Fruit fly (Drosophila melanogaster) whole organism, embryonic: Measurements from ENCODE around the gene CG15534.
A peak's percentile ranks its signal among the peaks of the same experiment; 100 is the strongest.

ENCODE experiments used
- CG10543 ChIP-seq: fragments of 200-800 bp; sonication (Bioruptor generic); optimal IDR thresholded peaks from 3 replicates; lab custom pipeline; 2017; ENCODE audit warnings: missing biosample characterization, mild to moderate bottlenecking, missing genetic modification characterization, moderate library complexity
- CG10565 ChIP-seq: fragments of 200-800 bp; sonication (Bioruptor generic); optimal IDR thresholded peaks from 3 replicates; lab custom pipeline; 2016; ENCODE audit warnings: missing biosample characterization, mild to moderate bottlenecking, missing genetic modification characterization
- CG12769 ChIP-seq: fragments of 200-800 bp; sonication (Bioruptor generic); optimal IDR thresholded peaks from 2 replicates; lab custom pipeline; 2019; ENCODE audit warnings: missing biosample characterization, mild to moderate bottlenecking, missing genetic modification characterization, moderate library complexity
- CG13287 ChIP-seq: fragments of 200-800 bp; sonication (Bioruptor generic); IDR thresholded peaks from 2 replicates; pipeline ENCODE4 v1.3.6; 2022; ENCODE audit warnings: missing biosample characterization, missing genetic modification characterization; ENCODE audit not compliant: partially characterized antibody
- CG13296 ChIP-seq: fragments of 200-800 bp; sonication (Bioruptor generic); optimal IDR thresholded peaks from 3 replicates; lab custom pipeline; 2018; ENCODE audit warnings: missing biosample characterization, mild to moderate bottlenecking, missing genetic modification characterization
- CG14710 ChIP-seq: fragments of 200-800 bp; sonication (Bioruptor generic); optimal IDR thresholded peaks from 3 replicates; lab custom pipeline; 2019; ENCODE audit warnings: missing biosample characterization, mild to moderate bottlenecking, missing genetic modification characterization, moderate library complexity
- CG16863 ChIP-seq: fragments of 200-800 bp; sonication (Bioruptor generic); optimal IDR thresholded peaks from 3 replicates; lab custom pipeline; 2016; ENCODE audit warnings: missing biosample characterization, missing genetic modification characterization
- CG33213 ChIP-seq: fragments of 200-800 bp; sonication (Bioruptor generic); optimal IDR thresholded peaks from 3 replicates; lab custom pipeline; 2016; ENCODE audit warnings: missing biosample characterization, missing genetic modification characterization
- CG42726 ChIP-seq: fragments of 200-800 bp; sonication (Bioruptor generic); IDR thresholded peaks from 2 replicates; pipeline ENCODE4 v1.3.6; 2022; ENCODE audit warnings: missing biosample characterization, missing genetic modification characterization; ENCODE audit not compliant: partially characterized antibody
- CG43689 ChIP-seq: fragments of 200-800 bp; sonication (Bioruptor generic); IDR thresholded peaks from 2 replicates; pipeline ENCODE4 v1.3.6; 2022; ENCODE audit warnings: missing biosample characterization, missing genetic modification characterization
- CG5245 ChIP-seq: fragments of 200-800 bp; sonication (Bioruptor generic); optimal IDR thresholded peaks from 3 replicates; lab custom pipeline; 2016; ENCODE audit warnings: missing biosample characterization, missing genetic modification characterization
- CG6683 ChIP-seq: fragments of 200-800 bp; sonication (Bioruptor generic); optimal IDR thresholded peaks from 2 replicates; lab custom pipeline; 2017; ENCODE audit warnings: missing biosample characterization, mild to moderate bottlenecking, missing genetic modification characterization, missing genetic modification reagents
- CG6765 ChIP-seq: fragments of 200-800 bp; sonication (Bioruptor generic); optimal IDR thresholded peaks from 3 replicates; lab custom pipeline; 2017; ENCODE audit warnings: missing biosample characterization, mild to moderate bottlenecking, missing genetic modification characterization
- CG7786 ChIP-seq: fragments of 200-800 bp; sonication (Bioruptor generic); optimal IDR thresholded peaks from 2 replicates; lab custom pipeline; 2016; ENCODE audit warnings: missing biosample characterization, missing genetic modification characterization
- CG8281 ChIP-seq: fragments of 200-800 bp; sonication (Bioruptor generic); optimal IDR thresholded peaks from 2 replicates; lab custom pipeline; 2018; ENCODE audit warnings: missing biosample characterization, mild to moderate bottlenecking, missing genetic modification characterization, moderate library complexity
- CG9727 ChIP-seq: fragments of 200-800 bp; sonication (Bioruptor generic); optimal IDR thresholded peaks from 3 replicates; lab custom pipeline; 2017; ENCODE audit warnings: missing biosample characterization, mild to moderate bottlenecking, missing genetic modification characterization
- CTCF ChIP-seq: fragments of 200-800 bp; sonication (Bioruptor generic); optimal IDR thresholded peaks from 2 replicates; lab custom pipeline; 2017; ENCODE audit warnings: missing biosample characterization, mild to moderate bottlenecking, missing genetic modification characterization, moderate library complexity
- D ChIP-seq, 2 experiments: fragments of 200-800 bp in 1 of 2; fragments of >200 bp in 1 of 2; sonication (Bioruptor generic) in 1 of 2; optimal IDR thresholded peaks; 2 replicates in 1 of 2; 3 replicates in 1 of 2; lab custom pipeline; 2017; ENCODE audit warnings: mild to moderate bottlenecking in 1 of 2, missing biosample characterization in 1 of 2, missing genetic modification characterization in 1 of 2, missing genetic modification reagents in 1 of 2
- Deaf1 ChIP-seq: fragments of 200-800 bp; optimal IDR thresholded peaks from 3 replicates; lab custom pipeline; 2019; ENCODE audit warnings: missing biosample characterization, mild to moderate bottlenecking, missing genetic modification characterization, moderate library complexity
- Dll ChIP-seq: fragments of 200-800 bp; sonication (Bioruptor generic); IDR thresholded peaks from 4 replicates; pipeline ENCODE4 v1.3.6; 2022; ENCODE audit warnings: missing biosample characterization, missing genetic modification characterization; ENCODE audit not compliant: partially characterized antibody
- HmgZ ChIP-seq: fragments of 200-800 bp; sonication (Bioruptor generic); optimal IDR thresholded peaks from 2 replicates; lab custom pipeline; 2018; ENCODE audit warnings: missing biosample characterization, mild to moderate bottlenecking, missing genetic modification characterization
- Hsf ChIP-seq: fragments of 200-800 bp; sonication (Bioruptor generic); optimal IDR thresholded peaks from 3 replicates; lab custom pipeline; 2016; ENCODE audit warnings: missing biosample characterization, missing genetic modification characterization
- Kr ChIP-seq: fragments of 200-800 bp; sonication (Bioruptor generic); optimal IDR thresholded peaks from 2 replicates; lab custom pipeline; 2017; ENCODE audit warnings: missing biosample characterization, mild to moderate bottlenecking, missing genetic modification characterization
- Med ChIP-seq: fragments of 200-800 bp; sonication (Bioruptor generic); peaks from one replicate; lab custom pipeline; 2016; ENCODE audit warnings: missing biosample characterization, missing genetic modification characterization, mild to moderate bottlenecking, inconsistent platforms, moderate library complexity
- Nf-YC ChIP-seq: fragments of 200-800 bp; optimal IDR thresholded peaks from 3 replicates; lab custom pipeline; 2019; ENCODE audit warnings: missing biosample characterization, mild to moderate bottlenecking, missing genetic modification characterization, moderate library complexity
- YL-1 ChIP-seq: fragments of 200-800 bp; sonication (Bioruptor generic); optimal IDR thresholded peaks from 3 replicates; lab custom pipeline; 2017; ENCODE audit warnings: missing biosample characterization, mild to moderate bottlenecking, missing genetic modification characterization
- ab ChIP-seq: fragments of 200-800 bp; sonication (Bioruptor generic); optimal IDR thresholded peaks from 2 replicates; lab custom pipeline; 2016; ENCODE audit warnings: missing biosample characterization, missing genetic modification characterization
- ac ChIP-seq: fragments of 200-800 bp; sonication (Bioruptor generic); optimal IDR thresholded peaks from 3 replicates; lab custom pipeline; 2017; ENCODE audit warnings: missing biosample characterization, mild to moderate bottlenecking, missing genetic modification characterization
- bbx ChIP-seq: fragments of 200-800 bp; sonication (Bioruptor generic); IDR thresholded peaks from 2 replicates; pipeline ENCODE4 v1.3.6; 2022; ENCODE audit warnings: missing biosample characterization, missing genetic modification characterization; ENCODE audit not compliant: partially characterized antibody
- ci ChIP-seq: fragments of 200-800 bp; sonication (Bioruptor generic); IDR thresholded peaks from 3 replicates; pipeline ENCODE4 v1.3.6; 2022; ENCODE audit warnings: missing biosample characterization, missing genetic modification characterization
- dpn ChIP-seq, 2 experiments: fragments of 200-800 bp; sonication (Bioruptor generic); optimal IDR thresholded peaks; 3 replicates each; lab custom pipeline; 2016; ENCODE audit warnings: missing biosample characterization in 2 of 2, missing genetic modification characterization in 2 of 2
- eve ChIP-seq, 2 experiments: fragments of >200 bp; optimal IDR thresholded peaks; 2 replicates each; lab custom pipeline; 2017; ENCODE audit warnings: missing biosample characterization in 2 of 2, missing genetic modification characterization in 2 of 2
- fd102C ChIP-seq: fragments of 200-800 bp; sonication (Bioruptor generic); optimal IDR thresholded peaks from 2 replicates; lab custom pipeline; 2018; ENCODE audit warnings: missing biosample characterization, mild to moderate bottlenecking, missing genetic modification characterization, moderate library complexity
- gro ChIP-seq: fragments of 200-800 bp; sonication (Bioruptor generic); optimal IDR thresholded peaks from 2 replicates; lab custom pipeline; 2016; ENCODE audit warnings: missing biosample characterization, missing genetic modification characterization
- gsb ChIP-seq: fragments of 200-800 bp; sonication (Bioruptor generic); IDR thresholded peaks from 2 replicates; pipeline ENCODE4 v1.3.6; 2022; ENCODE audit warnings: missing biosample characterization, missing genetic modification characterization
- inv ChIP-seq: fragments of 200-800 bp; sonication (Bioruptor generic); IDR thresholded peaks from 2 replicates; pipeline ENCODE4 v1.3.6; 2022; ENCODE audit warnings: missing biosample characterization, missing genetic modification characterization; ENCODE audit not compliant: partially characterized antibody
- kni ChIP-seq: fragments of 200-800 bp; sonication (Bioruptor generic); optimal IDR thresholded peaks from 3 replicates; lab custom pipeline; 2017; ENCODE audit warnings: mild to moderate bottlenecking, missing biosample characterization, missing genetic modification reagents, missing genetic modification characterization
- lola ChIP-seq, 3 experiments: fragments of >200 bp in 2 of 3; fragments of 200-800 bp in 1 of 3; sonication (Bioruptor generic) in 1 of 3; optimal IDR thresholded peaks; 2 replicates each; lab custom pipeline; 2017 to 2019; ENCODE audit warnings: missing biosample characterization in 3 of 3, missing genetic modification characterization in 3 of 3, mild to moderate bottlenecking in 1 of 3, moderate library complexity in 1 of 3
- mld ChIP-seq: fragments of 200-800 bp; sonication (Bioruptor generic); IDR thresholded peaks from 3 replicates; pipeline ENCODE4 v1.3.6; 2022; ENCODE audit warnings: missing biosample characterization, missing genetic modification characterization; ENCODE audit not compliant: partially characterized antibody
- nerfin-1 ChIP-seq: fragments of 200-800 bp; sonication (Bioruptor generic); optimal IDR thresholded peaks from 3 replicates; lab custom pipeline; 2019; ENCODE audit warnings: missing biosample characterization, mild to moderate bottlenecking, missing genetic modification characterization, moderate library complexity
- phol ChIP-seq: fragments of 200-800 bp; sonication (Bioruptor generic); optimal IDR thresholded peaks from 3 replicates; lab custom pipeline; 2018; ENCODE audit warnings: missing biosample characterization, mild to moderate bottlenecking, missing genetic modification characterization, moderate library complexity
- rib ChIP-seq: fragments of 200-800 bp; sonication (Bioruptor generic); IDR thresholded peaks from 2 replicates; pipeline ENCODE4 v1.3.6; 2022; ENCODE audit warnings: missing biosample characterization, missing genetic modification characterization
- sens ChIP-seq: fragments of 200-800 bp; sonication (Bioruptor generic); peaks from one replicate; lab custom pipeline; 2016; ENCODE audit warnings: missing biosample characterization, missing genetic modification characterization
- seq ChIP-seq: fragments of 200-800 bp; sonication (Bioruptor generic); IDR thresholded peaks from 2 replicates; pipeline ENCODE4 v1.3.6; 2022; ENCODE audit warnings: missing biosample characterization, missing genetic modification characterization
- tgo ChIP-seq: fragments of 200-800 bp; sonication (Bioruptor generic); IDR thresholded peaks from 3 replicates; pipeline ENCODE4 v1.3.6; 2022; ENCODE audit warnings: missing biosample characterization, missing genetic modification characterization

Gene CG15534

DNA sequence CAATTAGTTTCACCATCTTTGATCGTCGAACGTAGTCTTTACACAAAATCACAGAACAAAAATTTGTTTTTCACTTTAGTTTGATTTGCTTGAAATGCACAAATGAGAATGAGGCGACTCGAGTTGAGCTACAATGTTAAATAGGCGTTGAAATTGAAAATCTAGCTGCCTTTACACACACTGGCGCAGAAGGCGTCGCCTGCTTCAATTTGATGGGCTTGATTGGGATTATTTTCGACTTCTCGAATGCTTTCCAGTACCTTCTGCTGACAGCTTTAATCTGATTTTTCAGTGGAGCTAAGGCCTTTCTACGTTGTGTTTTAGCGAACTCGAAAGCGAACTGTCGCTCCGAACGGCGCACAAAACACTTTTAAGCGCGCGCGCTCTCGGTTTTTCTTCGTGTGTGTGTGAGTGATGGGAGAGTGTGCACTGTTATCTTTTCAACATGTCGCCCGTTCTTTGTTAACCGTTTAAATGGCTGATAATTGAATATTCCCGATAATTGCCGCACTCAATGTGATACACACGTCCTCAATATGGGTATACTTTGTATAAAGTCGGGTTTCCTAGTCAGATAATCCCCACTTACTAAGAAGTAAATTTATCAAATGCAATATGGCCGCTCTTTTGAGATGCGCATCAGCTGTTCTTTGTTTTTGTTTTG, 44.2 kb upstream of the CG15534 start, which contains the start of the genes Fer2LCH and Fer1HCH (continued):
- TF ChIP-seq CG42726 (GFP tag; lab: Robert Waterston, UW) (0 out of 2 replicates have a peak, but pooled peaks have one; percentile 11), Med (GFP tag; lab: Kevin White, UChicago) (peak; percentile 11), HmgZ (tag; lab: Kevin White, UChicago) (peak; percentile 5), ci (GFP tag; lab: Robert Waterston, UW) (peak; percentile 41; the same call in 1 of the 3 replicates), Dll (GFP tag; lab: Robert Waterston, UW) (0 out of 4 replicates have a peak, but pooled peaks have one; percentile 5), CG12769 (tag; lab: Kevin White, UChicago) (peak; percentile 10), CG5245 (no peak), inv (peak; percentile 28; the same call in 1 of the 2 replicates), bbx (GFP tag; lab: Robert Waterston, UW) (0 out of 2 replicates have a peak, but pooled peaks have one; percentile 45), phol (tag; lab: Kevin White, UChicago) (peak; percentile 90), sens (GFP tag; lab: Kevin White, UChicago) (peak; percentile 9), gsb (no peak), mld (GFP tag; lab: Robert Waterston, UW) (no peak)

DNA sequence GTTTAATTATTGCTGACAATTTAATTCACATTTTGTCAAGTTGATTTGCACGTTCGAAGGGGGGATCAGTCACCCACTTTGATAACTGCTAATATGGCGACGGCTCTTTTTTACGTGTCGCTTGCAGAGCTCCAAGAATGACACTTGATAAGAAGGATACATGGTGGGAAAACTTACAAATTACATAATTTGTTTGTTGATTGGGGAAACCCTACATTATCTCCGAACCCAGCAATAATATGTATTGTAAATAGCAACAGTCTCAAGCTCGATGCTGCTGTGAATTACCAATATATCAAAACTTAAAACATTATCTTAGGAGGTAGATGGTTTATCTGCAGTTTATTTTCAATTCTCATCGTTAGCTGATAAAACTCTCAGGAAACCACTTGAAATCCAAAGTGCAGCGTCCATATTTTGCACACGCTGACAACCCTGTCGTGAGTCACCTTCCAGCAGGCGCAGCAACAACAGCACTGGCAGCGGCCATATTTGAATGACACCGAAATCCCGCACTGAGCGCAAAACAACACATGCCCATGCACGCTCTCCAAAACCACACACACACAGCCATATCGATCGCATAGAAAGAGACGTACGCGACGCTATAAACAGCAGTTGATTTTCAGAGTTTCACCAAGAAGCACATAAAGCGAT, 43.5 kb upstream of the CG15534 start:
- TF ChIP-seq CG14710 (peak; percentile 97), CG8281 (peak; percentile 86), CG13287 (GFP tag; lab: Robert Waterston, UW) (peak; percentile 24; the same call in 1 of the 2 replicates), CG43689 (GFP tag; lab: Robert Waterston, UW) (peak; percentile 34; the same call in 1 of the 2 replicates), nerfin-1 (tag; lab: Kevin White, UChicago) (peak; percentile 85), CG6765 (GFP tag; lab: Kevin White, UChicago) (peak; percentile 94), fd102C (GFP tag; lab: Kevin White, UChicago) (peak; percentile 29), tgo (GFP tag; lab: Robert Waterston, UW) (peak; percentile 89), CG10565 (GFP tag; lab: Kevin White, UChicago) (peak; percentile 86), CG7786 (GFP tag; lab: Kevin White, UChicago) (peak; percentile 98), CG9727 (GFP tag; lab: Kevin White, UChicago) (peak; percentile 99), CG10543 (GFP tag; lab: Kevin White, UChicago) (peak; percentile 98), CG33213 (peak; percentile 94), Deaf1 (tag; lab: Kevin White, UChicago) (peak; percentile 66), dpn (GFP tag; optimal IDR thresholded peaks at IDR 0.05; lab: Kevin White, UChicago) (peak; percentile 96 to 98), Hsf (GFP tag; lab: Kevin White, UChicago) (peak; percentile 98), kni (GFP tag; lab: Kevin White, UChicago) (peak; percentile 95), CG12769 (tag; lab: Kevin White, UChicago) (peak; percentile 94), ab (GFP tag; lab: Kevin White, UChicago) (peak; percentile 83), seq (peak; percentile 88; the same call in 1 of the 2 replicates), lola (GFP tag; optimal IDR thresholded peaks at IDR 0.05; lab: Kevin White, UChicago) (peak in 1 of 3 experiments; percentile 99), D (optimal IDR thresholded peaks at IDR 0.05; lab: Kevin White, UChicago) (no peak), D (GFP tag; optimal IDR thresholded peaks at IDR 0.05; lab: Kevin White, UChicago) (peak; percentile 97), CG6683 (GFP tag; lab: Kevin White, UChicago) (peak; percentile 88), Nf-YC (peak; percentile 90), ac (GFP tag; lab: Kevin White, UChicago) (peak; percentile 88), gro (GFP tag; lab: Kevin White, UChicago) (peak; percentile 96), YL-1 (peak; percentile 83), CG13296 (peak; percentile 91), CG16863 (GFP tag; lab: Kevin White, UChicago) (peak; percentile 98), Kr (GFP tag; lab: Kevin White, UChicago) (peak; percentile 70), CTCF (GFP tag; lab: Kevin White, UChicago) (peak; percentile 50), rib (GFP tag; lab: Robert Waterston, UW) (peak; percentile 73), eve (GFP tag; optimal IDR thresholded peaks at IDR 0.05; lab: Kevin White, UChicago) (peak; percentile 13 to 99)
